Fruit fly (Drosophila melanogaster) whole organism: ENCODE data around the gene CG14879.

Source experiments
- Dll ChIP-seq: fragments of >200 bp; optimal IDR thresholded peaks from 2 replicates; lab custom pipeline; 2017
- pan ChIP-seq: fragments of >200 bp; optimal IDR thresholded peaks from 2 replicates; lab custom pipeline; 2017
- psq ChIP-seq: fragments of >200 bp; optimal IDR thresholded peaks from 2 replicates; lab custom pipeline; 2017

- no peak for TF ChIP-seq pan
- TF ChIP-seq psq (lab: Kevin White, UChicago), result no peak
- TF ChIP-seq Dll (lab: Kevin White, UChicago), result no peak
Observed at dm6 chr3R:16339475-16339874, 9.6 kb downstream of the CG14879 start, which contains the start of gene Sulf1.
